Fruit fly (Drosophila melanogaster) whole organism, embryonic: ENCODE results near the gene Tnpo-SR.

Experiments
- Adf1 ChIP-seq: fragments of 200-800 bp; sonication (Bioruptor generic); IDR thresholded peaks from 2 replicates; pipeline ENCODE4 v1.3.6; 2022; ENCODE audit warnings: missing biosample characterization, missing genetic modification characterization
- Atf-2 ChIP-seq: fragments of 200-800 bp; sonication (Bioruptor generic); optimal IDR thresholded peaks from 2 replicates; lab custom pipeline; 2016; ENCODE audit warnings: missing biosample characterization, missing genetic modification characterization
- Awh ChIP-seq: fragments of 200-800 bp; sonication (Bioruptor generic); IDR thresholded peaks from 2 replicates; pipeline ENCODE4, ENCODE4 v1.3.6; 2022; ENCODE audit warnings: missing biosample characterization, missing genetic modification characterization
- CG10147 ChIP-seq: fragments of 200-800 bp; sonication (Bioruptor generic); optimal IDR thresholded peaks from 2 replicates; lab custom pipeline; 2019; ENCODE audit warnings: missing biosample characterization, mild to moderate bottlenecking, missing genetic modification characterization, moderate library complexity
- CG1024 ChIP-seq: fragments of 200-800 bp; sonication (Bioruptor generic); IDR thresholded peaks from 2 replicates; pipeline ENCODE4 v1.3.6; 2022; ENCODE audit warnings: missing biosample characterization, missing genetic modification characterization
- CG10959 ChIP-seq: fragments of 200-800 bp; sonication (Bioruptor generic); IDR thresholded peaks from 2 replicates; pipeline ENCODE4 v1.3.6; 2022; ENCODE audit warnings: missing biosample characterization, missing genetic modification characterization
- CG11504 ChIP-seq: fragments of 200-800 bp; sonication (Bioruptor generic); optimal IDR thresholded peaks from 3 replicates; lab custom pipeline; 2019; ENCODE audit warnings: missing biosample characterization, mild to moderate bottlenecking, missing genetic modification characterization, moderate library complexity
- CG1233 ChIP-seq: fragments of 200-800 bp; sonication (Bioruptor generic); optimal IDR thresholded peaks from 4 replicates; lab custom pipeline; 2018; ENCODE audit warnings: missing biosample characterization, mild to moderate bottlenecking, missing genetic modification characterization
- CG14710 ChIP-seq: fragments of 200-800 bp; sonication (Bioruptor generic); optimal IDR thresholded peaks from 3 replicates; lab custom pipeline; 2019; ENCODE audit warnings: missing biosample characterization, mild to moderate bottlenecking, missing genetic modification characterization, moderate library complexity
- CG2202 ChIP-seq: fragments of 200-800 bp; sonication (Bioruptor generic); optimal IDR thresholded peaks from 2 replicates; lab custom pipeline; 2018; ENCODE audit warnings: missing biosample characterization, mild to moderate bottlenecking, missing genetic modification characterization
- CG2712 ChIP-seq: fragments of 200-800 bp; optimal IDR thresholded peaks from 3 replicates; lab custom pipeline; 2019; ENCODE audit warnings: missing biosample characterization, mild to moderate bottlenecking, missing genetic modification characterization, moderate library complexity
- CG30020 ChIP-seq: fragments of 200-800 bp; optimal IDR thresholded peaks from 2 replicates; lab custom pipeline; 2019; ENCODE audit warnings: missing biosample characterization, mild to moderate bottlenecking, missing genetic modification characterization, moderate library complexity
- CG3163 ChIP-seq: fragments of 200-800 bp; sonication (Bioruptor generic); optimal IDR thresholded peaks from 3 replicates; lab custom pipeline; 2016; ENCODE audit warnings: missing biosample characterization, missing genetic modification characterization
- CG34224 ChIP-seq: fragments of 200-800 bp; sonication (Bioruptor generic); IDR thresholded peaks from 3 replicates; pipeline ENCODE4 v1.3.6; 2022; ENCODE audit warnings: missing biosample characterization, missing genetic modification characterization; ENCODE audit not compliant: partially characterized antibody
- CG4360 ChIP-seq: fragments of 200-800 bp; sonication (Bioruptor generic); IDR thresholded peaks from 2 replicates; pipeline ENCODE4 v1.3.6; 2022; ENCODE audit warnings: missing biosample characterization, missing genetic modification characterization
- CG4730 ChIP-seq: fragments of 200-800 bp; sonication (Bioruptor generic); IDR thresholded peaks from 2 replicates; pipeline ENCODE4 v1.3.6; 2022; ENCODE audit warnings: missing biosample characterization, missing genetic modification characterization
- Camta ChIP-seq: fragments of 200-800 bp; sonication (Bioruptor generic); optimal IDR thresholded peaks from 2 replicates; lab custom pipeline; 2016; ENCODE audit warnings: missing biosample characterization, missing genetic modification characterization
- Dbx ChIP-seq: fragments of 200-800 bp; sonication (Bioruptor generic); IDR thresholded peaks from 3 replicates; pipeline ENCODE4 v1.3.6; 2022; ENCODE audit warnings: missing biosample characterization, missing genetic modification characterization
- Dp ChIP-seq: fragments of 200-800 bp; sonication (Bioruptor generic); optimal IDR thresholded peaks from 2 replicates; lab custom pipeline; 2018; ENCODE audit warnings: missing biosample characterization, mild to moderate bottlenecking, missing genetic modification characterization, moderate library complexity
- Eip74EF ChIP-seq, 2 experiments: fragments of 200-800 bp in 1 of 2; fragments of >200 bp in 1 of 2; sonication (Bioruptor generic) in 1 of 2; optimal IDR thresholded peaks; 2 replicates each; lab custom pipeline; 2017 to 2019; ENCODE audit warnings: missing biosample characterization in 2 of 2, missing genetic modification characterization in 2 of 2, mild to moderate bottlenecking in 1 of 2, moderate library complexity in 1 of 2
- GATAe ChIP-seq: fragments of 200-800 bp; sonication (Bioruptor generic); conservative IDR thresholded peaks from 2 replicates; pipeline ENCODE4 v1.3.6; 2022; ENCODE audit warnings: missing biosample characterization, missing genetic modification characterization
- H2.0 ChIP-seq: fragments of 200-800 bp; sonication (Bioruptor generic); IDR thresholded peaks from 2 replicates; pipeline ENCODE4 v1.3.6; 2022; ENCODE audit warnings: missing biosample characterization, missing genetic modification characterization
- Hr78 ChIP-seq, 2 experiments: fragments of 200-800 bp in 1 of 2; fragments of >200 bp in 1 of 2; sonication (Bioruptor generic) in 1 of 2; optimal IDR thresholded peaks; 2 replicates each; lab custom pipeline; 2017 to 2019; ENCODE audit warnings: missing biosample characterization in 2 of 2, missing genetic modification characterization in 2 of 2, mild to moderate bottlenecking in 1 of 2, moderate library complexity in 1 of 2
- MESR4 ChIP-seq: fragments of 200-800 bp; sonication (Bioruptor generic); optimal IDR thresholded peaks from 2 replicates; lab custom pipeline; 2018; ENCODE audit warnings: missing biosample characterization, mild to moderate bottlenecking, missing genetic modification characterization, moderate library complexity
- Med ChIP-seq: fragments of 200-800 bp; sonication (Bioruptor generic); peaks from one replicate; lab custom pipeline; 2016; ENCODE audit warnings: missing biosample characterization, missing genetic modification characterization, mild to moderate bottlenecking, inconsistent platforms, moderate library complexity
- Rfx ChIP-seq: fragments of 200-800 bp; sonication (Bioruptor generic); IDR thresholded peaks from 2 replicates; pipeline ENCODE4 v1.3.6; 2022; ENCODE audit warnings: missing biosample characterization, missing genetic modification characterization
- YL-1 ChIP-seq: fragments of 200-800 bp; sonication (Bioruptor generic); optimal IDR thresholded peaks from 3 replicates; lab custom pipeline; 2017; ENCODE audit warnings: missing biosample characterization, mild to moderate bottlenecking, missing genetic modification characterization
- ash1 ChIP-seq: fragments of 200-800 bp; sonication (Bioruptor generic); optimal IDR thresholded peaks from 2 replicates; lab custom pipeline; 2018; ENCODE audit warnings: missing biosample characterization, mild to moderate bottlenecking, missing genetic modification characterization
- btn ChIP-seq: fragments of 200-800 bp; sonication (Bioruptor generic); optimal IDR thresholded peaks from 2 replicates; lab custom pipeline; 2016; ENCODE audit warnings: missing biosample characterization, missing genetic modification characterization
- chinmo ChIP-seq: fragments of 200-800 bp; sonication (Bioruptor generic); IDR thresholded peaks from 4 replicates; pipeline ENCODE4 v1.3.6; 2022; ENCODE audit warnings: missing biosample characterization, missing genetic modification characterization; ENCODE audit not compliant: partially characterized antibody
- ci ChIP-seq: fragments of 200-800 bp; sonication (Bioruptor generic); IDR thresholded peaks from 3 replicates; pipeline ENCODE4 v1.3.6; 2022; ENCODE audit warnings: missing biosample characterization, missing genetic modification characterization
- dpn ChIP-seq, 2 experiments: fragments of 200-800 bp; sonication (Bioruptor generic); optimal IDR thresholded peaks; 3 replicates each; lab custom pipeline; 2016; ENCODE audit warnings: missing biosample characterization in 2 of 2, missing genetic modification characterization in 2 of 2
- dysf ChIP-seq: fragments of 200-800 bp; sonication (Bioruptor generic); IDR thresholded peaks from 3 replicates; pipeline ENCODE4 v1.3.6; 2022; ENCODE audit warnings: missing biosample characterization, missing genetic modification characterization
- ems ChIP-seq: fragments of 200-800 bp; sonication (Bioruptor generic); optimal IDR thresholded peaks from 3 replicates; lab custom pipeline; 2016; ENCODE audit warnings: missing biosample characterization, missing genetic modification characterization
- en ChIP-seq: fragments of 200-800 bp; sonication (Bioruptor generic); optimal IDR thresholded peaks from 2 replicates; lab custom pipeline; 2016; ENCODE audit warnings: missing biosample characterization, missing genetic modification characterization
- fd96Cb ChIP-seq: fragments of 200-800 bp; sonication (Bioruptor generic); optimal IDR thresholded peaks from 2 replicates; lab custom pipeline; 2018; ENCODE audit warnings: missing biosample characterization, mild to moderate bottlenecking, missing genetic modification characterization, moderate library complexity
- gsb ChIP-seq: fragments of 200-800 bp; sonication (Bioruptor generic); IDR thresholded peaks from 2 replicates; pipeline ENCODE4 v1.3.6; 2022; ENCODE audit warnings: missing biosample characterization, missing genetic modification characterization
- her ChIP-seq: fragments of 200-800 bp; sonication (Bioruptor generic); optimal IDR thresholded peaks from 2 replicates; lab custom pipeline; 2016; ENCODE audit warnings: missing biosample characterization, missing genetic modification characterization
- lilli ChIP-seq: fragments of 200-800 bp; sonication (Bioruptor generic); optimal IDR thresholded peaks from 3 replicates; lab custom pipeline; 2016; ENCODE audit warnings: missing biosample characterization, missing genetic modification characterization
- mld ChIP-seq: fragments of 200-800 bp; sonication (Bioruptor generic); IDR thresholded peaks from 3 replicates; pipeline ENCODE4 v1.3.6; 2022; ENCODE audit warnings: missing biosample characterization, missing genetic modification characterization; ENCODE audit not compliant: partially characterized antibody
- onecut ChIP-seq: fragments of 200-800 bp; sonication (Bioruptor generic); IDR thresholded peaks from 2 replicates; pipeline ENCODE4 v1.3.6; 2022; ENCODE audit warnings: missing biosample characterization, missing genetic modification characterization
- pan ChIP-seq, 4 experiments: fragments of >200 bp in 3 of 4; fragments of 200-800 bp in 1 of 4; sonication (Bioruptor generic) in 1 of 4; optimal IDR thresholded peaks in 3 of 4; IDR thresholded peaks in 1 of 4; 2 replicates each; pipeline versions ENCODE4 v1.3.6 to Lab custom; 2017 to 2022; ENCODE audit warnings: missing biosample characterization in 2 of 4, missing genetic modification characterization in 2 of 4, mixed read lengths in 1 of 4
- phol ChIP-seq: fragments of 200-800 bp; sonication (Bioruptor generic); optimal IDR thresholded peaks from 3 replicates; lab custom pipeline; 2018; ENCODE audit warnings: missing biosample characterization, mild to moderate bottlenecking, missing genetic modification characterization, moderate library complexity
- pum ChIP-seq: fragments of 200-800 bp; sonication (Bioruptor generic); optimal IDR thresholded peaks from 2 replicates; lab custom pipeline; 2016; ENCODE audit warnings: missing biosample characterization, missing genetic modification characterization
- rib ChIP-seq: fragments of 200-800 bp; sonication (Bioruptor generic); IDR thresholded peaks from 2 replicates; pipeline ENCODE4 v1.3.6; 2022; ENCODE audit warnings: missing biosample characterization, missing genetic modification characterization
- sens ChIP-seq: fragments of 200-800 bp; sonication (Bioruptor generic); peaks from one replicate; lab custom pipeline; 2016; ENCODE audit warnings: missing biosample characterization, missing genetic modification characterization
- slp2 ChIP-seq: fragments of 200-800 bp; sonication (Bioruptor generic); optimal IDR thresholded peaks from 2 replicates; lab custom pipeline; 2016; ENCODE audit warnings: missing biosample characterization, missing genetic modification characterization
- ssp ChIP-seq: fragments of 200-800 bp; sonication (Bioruptor generic); IDR thresholded peaks from 2 replicates; pipeline ENCODE4 v1.3.6; 2022; ENCODE audit warnings: missing biosample characterization, missing genetic modification characterization
- trem ChIP-seq: fragments of 200-800 bp; optimal IDR thresholded peaks from 3 replicates; lab custom pipeline; 2019; ENCODE audit warnings: missing biosample characterization, mild to moderate bottlenecking, missing genetic modification characterization, moderate library complexity
- wor ChIP-seq: fragments of 200-800 bp; sonication (Bioruptor generic); IDR thresholded peaks from 2 replicates; pipeline ENCODE4 v1.3.6; 2022; ENCODE audit warnings: missing biosample characterization, missing genetic modification characterization
- yki ChIP-seq: fragments of >200 bp; optimal IDR thresholded peaks from 3 replicates; lab custom pipeline; 2018

Tnpo-SR gene

dm6 chr2L:2735539-2735938 is 24.2 kb upstream of the Tnpo-SR start:
- TF ChIP-seq Dbx (0 out of 3 replicates have a peak, but pooled peaks have one; percentile 6), chinmo (peak; percentile 63; the same call in 1 of the 4 replicates), Atf-2 (GFP tag; lab: Kevin White, UChicago) (no peak), mld (GFP tag; lab: Robert Waterston, UW) (no peak), sens (peak; percentile 40), Rfx (GFP tag; lab: Robert Waterston, UW) (no peak), ci (GFP tag; lab: Robert Waterston, UW) (no peak), Adf1 (GFP tag; lab: Robert Waterston, UW) (peak; percentile 87), lilli (GFP tag; lab: Kevin White, UChicago) (no peak), onecut (GFP tag; lab: Robert Waterston, UW) (no peak), pum (no peak), MESR4 (GFP tag; lab: Kevin White, UChicago) (no peak), CG14710 (tag; lab: Kevin White, UChicago) (no peak), dysf (GFP tag; lab: Robert Waterston, UW) (peak; percentile 11; the same call in 1 of the 3 replicates), GATAe (GFP tag; lab: Robert Waterston, UW) (no peak), Awh (GFP tag; lab: Robert Waterston, UW) (no peak), Hr78 (GFP tag; optimal IDR thresholded peaks at IDR 0.05; lab: Kevin White, UChicago) (no peak), slp2 (GFP tag; lab: Kevin White, UChicago) (no peak), CG2202 (no peak), en (GFP tag; lab: Kevin White, UChicago) (no peak), Camta (GFP tag; lab: Kevin White, UChicago) (no peak)

dm6 chr2L:2737561-2737960 is 22.2 kb upstream of the Tnpo-SR start:
- TF ChIP-seq phol (no peak), yki (no peak), Med (GFP tag; lab: Kevin White, UChicago) (no peak), H2.0 (no peak), Camta (GFP tag; lab: Kevin White, UChicago) (no peak), ssp (no peak), CG34224 (no peak), ash1 (GFP tag; lab: Kevin White, UChicago) (no peak), CG10147 (GFP tag; lab: Kevin White, UChicago) (no peak), trem (tag; lab: Kevin White, UChicago) (no peak), YL-1 (GFP tag; lab: Kevin White, UChicago) (no peak), pan (optimal IDR thresholded peaks at IDR 0.05; lab: Kevin White, UChicago) (no peak), pan (GFP tag; optimal IDR thresholded peaks at IDR 0.05 in 1 of 2, IDR thresholded peaks at IDR 0.05 in 1 of 2) (no peak), gsb (GFP tag; lab: Robert Waterston, UW) (no peak), CG4360 (no peak), ems (no peak), Awh (GFP tag; lab: Robert Waterston, UW) (no peak), wor (GFP tag; lab: Robert Waterston, UW) (no peak), fd96Cb (tag; lab: Kevin White, UChicago) (no peak)

- TF ChIP-seq CG3163 (GFP tag; lab: Kevin White, UChicago) (no peak), CG2712 (tag; lab: Kevin White, UChicago) (peak; percentile 34), dpn (GFP tag; optimal IDR thresholded peaks at IDR 0.05; lab: Kevin White, UChicago) (peak in 1 of 2 experiments; percentile 1), rib (peak; percentile 70; the same call in 1 of the 2 replicates), btn (GFP tag; lab: Kevin White, UChicago) (no peak), Dp (GFP tag; lab: Kevin White, UChicago) (peak; percentile 80), CG1024 (GFP tag; lab: Robert Waterston, UW) (no peak), her (GFP tag; lab: Kevin White, UChicago) (peak; percentile 100), CG4730 (no peak), Eip74EF (GFP tag; optimal IDR thresholded peaks at IDR 0.05; lab: Kevin White, UChicago) (no peak), CG1233 (no peak), mld (GFP tag; lab: Robert Waterston, UW) (no peak), CG30020 (tag; lab: Kevin White, UChicago) (peak; percentile 1), CG10959 (GFP tag; lab: Robert Waterston, UW) (no peak), CG11504 (tag; lab: Kevin White, UChicago) (no peak)
Observed at dm6 chr2L:2739820-2740230, 19.9 kb upstream of the Tnpo-SR start, which contains the start of gene Hrs. TSS of gene Hrs (plus strand) at chr2L:2739986.
